Fruit fly (Drosophila melanogaster) whole organism, embryonic: Measurements from ENCODE around the gene gce.

Source experiments
- ATbp ChIP-seq: fragments of 200-800 bp; sonication (Bioruptor generic); optimal IDR thresholded peaks from 2 replicates; lab custom pipeline; 2017; ENCODE audit warnings: missing biosample characterization, mild to moderate bottlenecking, missing genetic modification characterization, missing genetic modification reagents
- Aef1 ChIP-seq: fragments of 200-800 bp; sonication (Bioruptor generic); IDR thresholded peaks from 3 replicates; pipeline ENCODE4 v1.3.6; 2022; ENCODE audit warnings: missing biosample characterization, missing genetic modification characterization
- B-H1 ChIP-seq: fragments of 200-800 bp; sonication (Bioruptor generic); IDR thresholded peaks from 3 replicates; pipeline ENCODE4 v1.3.6; 2022; ENCODE audit warnings: missing biosample characterization, missing genetic modification characterization
- Bteb2 ChIP-seq: fragments of 200-800 bp; sonication (Bioruptor generic); optimal IDR thresholded peaks from 2 replicates; lab custom pipeline; 2016; ENCODE audit warnings: missing biosample characterization, missing genetic modification characterization
- CG11247 ChIP-seq: fragments of 200-800 bp; sonication (Bioruptor generic); IDR thresholded peaks from 2 replicates; pipeline ENCODE4 v1.3.6; 2022; ENCODE audit warnings: missing biosample characterization, missing genetic modification characterization
- CG12744 ChIP-seq: fragments of 200-800 bp; sonication (Bioruptor generic); optimal IDR thresholded peaks from 2 replicates; lab custom pipeline; 2016; ENCODE audit warnings: missing biosample characterization, missing genetic modification characterization
- CG13775 ChIP-seq: fragments of 200-800 bp; sonication (Bioruptor generic); optimal IDR thresholded peaks from 3 replicates; lab custom pipeline; 2017; ENCODE audit warnings: missing biosample characterization, mild to moderate bottlenecking, missing genetic modification characterization
- CG1529 ChIP-seq: fragments of 200-800 bp; sonication (Bioruptor generic); optimal IDR thresholded peaks from 3 replicates; lab custom pipeline; 2018; ENCODE audit warnings: missing biosample characterization, missing genetic modification characterization
- CG15601 ChIP-seq: fragments of 200-800 bp; sonication (Bioruptor generic); optimal IDR thresholded peaks from 3 replicates; lab custom pipeline; 2019; ENCODE audit warnings: missing biosample characterization, mild to moderate bottlenecking, missing genetic modification characterization, moderate library complexity
- CG17912 ChIP-seq: fragments of 200-800 bp; sonication (Bioruptor generic); optimal IDR thresholded peaks from 2 replicates; lab custom pipeline; 2018; ENCODE audit warnings: missing biosample characterization, mild to moderate bottlenecking, missing genetic modification characterization
- CG30020 ChIP-seq: fragments of 200-800 bp; optimal IDR thresholded peaks from 2 replicates; lab custom pipeline; 2019; ENCODE audit warnings: missing biosample characterization, mild to moderate bottlenecking, missing genetic modification characterization, moderate library complexity
- CG34422 ChIP-seq: fragments of 200-800 bp; sonication (Bioruptor generic); IDR thresholded peaks from 3 replicates; pipeline ENCODE4 v1.3.6; 2022; ENCODE audit warnings: missing biosample characterization, missing genetic modification characterization
- CG3726 ChIP-seq: fragments of 200-800 bp; sonication (Bioruptor generic); IDR thresholded peaks from 3 replicates; pipeline ENCODE4, ENCODE4 v1.3.6; 2022; ENCODE audit warnings: missing biosample characterization, missing genetic modification characterization
- CG3838 ChIP-seq: fragments of 200-800 bp; sonication (Bioruptor generic); optimal IDR thresholded peaks from 3 replicates; lab custom pipeline; 2016; ENCODE audit warnings: missing biosample characterization, missing genetic modification characterization
- CG4820 ChIP-seq: fragments of 200-800 bp; sonication (Bioruptor generic); optimal IDR thresholded peaks from 3 replicates; lab custom pipeline; 2016; ENCODE audit warnings: missing biosample characterization, missing genetic modification characterization
- CG6765 ChIP-seq: fragments of 200-800 bp; sonication (Bioruptor generic); optimal IDR thresholded peaks from 3 replicates; lab custom pipeline; 2017; ENCODE audit warnings: missing biosample characterization, mild to moderate bottlenecking, missing genetic modification characterization
- CG6813 ChIP-seq: fragments of 200-800 bp; sonication (Bioruptor generic); optimal IDR thresholded peaks from 2 replicates; lab custom pipeline; 2017; ENCODE audit warnings: missing biosample characterization, missing genetic modification characterization, mild to moderate bottlenecking, moderate library complexity, missing genetic modification reagents
- CG9437 ChIP-seq: fragments of 200-800 bp; sonication (Bioruptor generic); optimal IDR thresholded peaks from 2 replicates; lab custom pipeline; 2018; ENCODE audit warnings: missing biosample characterization, mild to moderate bottlenecking, missing genetic modification characterization
- CG9817 ChIP-seq: fragments of 200-800 bp; sonication (Bioruptor generic); optimal IDR thresholded peaks from 2 replicates; lab custom pipeline; 2018; ENCODE audit warnings: missing biosample characterization, mild to moderate bottlenecking, missing genetic modification characterization, moderate library complexity
- Dfd ChIP-seq, 2 experiments: fragments of >200 bp; optimal IDR thresholded peaks; 2 replicates each; lab custom pipeline; 2017; ENCODE audit warnings: missing biosample characterization in 2 of 2, missing genetic modification characterization in 2 of 2
- Dp ChIP-seq: fragments of 200-800 bp; sonication (Bioruptor generic); optimal IDR thresholded peaks from 2 replicates; lab custom pipeline; 2018; ENCODE audit warnings: missing biosample characterization, mild to moderate bottlenecking, missing genetic modification characterization, moderate library complexity
- Fer1 ChIP-seq: fragments of 200-800 bp; sonication (Bioruptor generic); optimal IDR thresholded peaks from 2 replicates; lab custom pipeline; 2017; ENCODE audit warnings: missing biosample characterization, mild to moderate bottlenecking, missing genetic modification characterization
- Hmr ChIP-seq: fragments of 200-800 bp; sonication (Bioruptor generic); optimal IDR thresholded peaks from 3 replicates; lab custom pipeline; 2017; ENCODE audit warnings: mild to moderate bottlenecking, missing biosample characterization, missing genetic modification reagents, missing genetic modification characterization
- Lim3 ChIP-seq: fragments of 200-800 bp; sonication (Bioruptor generic); IDR thresholded peaks from 2 replicates; pipeline ENCODE4 v1.3.6; 2022; ENCODE audit warnings: missing biosample characterization, missing genetic modification characterization
- Mad ChIP-seq: fragments of 200-800 bp; sonication (Bioruptor generic); optimal IDR thresholded peaks from 2 replicates; lab custom pipeline; 2016; ENCODE audit warnings: missing biosample characterization, missing genetic modification characterization
- Mrtf ChIP-seq: fragments of 200-800 bp; sonication (Bioruptor generic); IDR thresholded peaks from 3 replicates; pipeline ENCODE4 v1.3.6; 2022; ENCODE audit warnings: missing biosample characterization, missing genetic modification characterization
- PHDP ChIP-seq: fragments of 200-800 bp; sonication (Bioruptor generic); optimal IDR thresholded peaks from 3 replicates; lab custom pipeline; 2018; ENCODE audit warnings: missing biosample characterization, mild to moderate bottlenecking, missing genetic modification characterization, moderate library complexity
- Rx ChIP-seq: fragments of 200-800 bp; sonication (Bioruptor generic); IDR thresholded peaks from 2 replicates; pipeline ENCODE4 v1.3.6; 2022; ENCODE audit warnings: missing biosample characterization, missing genetic modification characterization
- Sry-β ChIP-seq: fragments of 200-800 bp; sonication (Bioruptor generic); optimal IDR thresholded peaks from 2 replicates; lab custom pipeline; 2018; ENCODE audit warnings: missing biosample characterization, mild to moderate bottlenecking, missing genetic modification characterization, moderate library complexity
- ab ChIP-seq: fragments of 200-800 bp; sonication (Bioruptor generic); optimal IDR thresholded peaks from 2 replicates; lab custom pipeline; 2016; ENCODE audit warnings: missing biosample characterization, missing genetic modification characterization
- ase ChIP-seq: fragments of 200-800 bp; sonication (Bioruptor generic); IDR thresholded peaks from 3 replicates; pipeline ENCODE4 v1.3.6; 2022; ENCODE audit warnings: missing biosample characterization, missing genetic modification characterization
- ato ChIP-seq: fragments of 200-800 bp; sonication (Bioruptor generic); IDR thresholded peaks from 2 replicates; pipeline ENCODE4 v1.3.6; 2022; ENCODE audit warnings: missing biosample characterization, missing genetic modification characterization; ENCODE audit not compliant: partially characterized antibody
- btn ChIP-seq: fragments of 200-800 bp; sonication (Bioruptor generic); optimal IDR thresholded peaks from 2 replicates; lab custom pipeline; 2016; ENCODE audit warnings: missing biosample characterization, missing genetic modification characterization
- chn ChIP-seq: fragments of 200-800 bp; sonication (Bioruptor generic); optimal IDR thresholded peaks from 2 replicates; lab custom pipeline; 2016; ENCODE audit warnings: missing biosample characterization, missing genetic modification characterization
- crc ChIP-seq: fragments of 200-800 bp; sonication (Bioruptor generic); optimal IDR thresholded peaks from 2 replicates; lab custom pipeline; 2016; ENCODE audit warnings: missing biosample characterization, missing genetic modification characterization
- danr ChIP-seq: fragments of 200-800 bp; sonication (Bioruptor generic); IDR thresholded peaks from 2 replicates; pipeline ENCODE4 v1.3.6; 2022; ENCODE audit warnings: missing biosample characterization, missing genetic modification characterization
- dysf ChIP-seq: fragments of 200-800 bp; sonication (Bioruptor generic); IDR thresholded peaks from 3 replicates; pipeline ENCODE4 v1.3.6; 2022; ENCODE audit warnings: missing biosample characterization, missing genetic modification characterization
- ewg ChIP-seq: fragments of 200-800 bp; sonication (Bioruptor generic); optimal IDR thresholded peaks from 3 replicates; lab custom pipeline; 2017; ENCODE audit warnings: mild to moderate bottlenecking, missing biosample characterization, missing genetic modification reagents, missing genetic modification characterization
- gro ChIP-seq: fragments of 200-800 bp; sonication (Bioruptor generic); optimal IDR thresholded peaks from 2 replicates; lab custom pipeline; 2016; ENCODE audit warnings: missing biosample characterization, missing genetic modification characterization
- h ChIP-seq: fragments of >200 bp; optimal IDR thresholded peaks from 2 replicates; lab custom pipeline; 2017
- kni ChIP-seq: fragments of 200-800 bp; sonication (Bioruptor generic); optimal IDR thresholded peaks from 3 replicates; lab custom pipeline; 2017; ENCODE audit warnings: mild to moderate bottlenecking, missing biosample characterization, missing genetic modification reagents, missing genetic modification characterization
- lilli ChIP-seq: fragments of 200-800 bp; sonication (Bioruptor generic); optimal IDR thresholded peaks from 3 replicates; lab custom pipeline; 2016; ENCODE audit warnings: missing biosample characterization, missing genetic modification characterization
- lmd ChIP-seq: fragments of 200-800 bp; sonication (Bioruptor generic); IDR thresholded peaks from 2 replicates; pipeline ENCODE4 v1.3.6; 2022; ENCODE audit warnings: missing biosample characterization, missing genetic modification characterization
- pho ChIP-seq: fragments of 200-800 bp; sonication (Bioruptor generic); optimal IDR thresholded peaks from 2 replicates; lab custom pipeline; 2016; ENCODE audit warnings: missing biosample characterization, missing genetic modification characterization
- phol ChIP-seq: fragments of 200-800 bp; sonication (Bioruptor generic); optimal IDR thresholded peaks from 3 replicates; lab custom pipeline; 2018; ENCODE audit warnings: missing biosample characterization, mild to moderate bottlenecking, missing genetic modification characterization, moderate library complexity
- psq ChIP-seq: fragments of 200-800 bp; sonication (Bioruptor generic); optimal IDR thresholded peaks from 2 replicates; lab custom pipeline; 2017; ENCODE audit warnings: missing biosample characterization, missing genetic modification characterization
- twi ChIP-seq: fragments of 200-800 bp; optimal IDR thresholded peaks from 2 replicates; lab custom pipeline; 2019; ENCODE audit warnings: missing biosample characterization, mild to moderate bottlenecking, missing genetic modification characterization, moderate library complexity
- unc-4 ChIP-seq: fragments of 200-800 bp; sonication (Bioruptor generic); IDR thresholded peaks from 2 replicates; pipeline ENCODE4 v1.3.6; 2022; ENCODE audit warnings: missing biosample characterization, missing genetic modification characterization; ENCODE audit not compliant: partially characterized antibody
- wdn ChIP-seq: fragments of 200-800 bp; sonication (Bioruptor generic); IDR thresholded peaks from 2 replicates; pipeline ENCODE4 v1.3.6; 2022; ENCODE audit warnings: missing biosample characterization, missing genetic modification characterization
- zfh2 ChIP-seq: fragments of 200-800 bp; sonication (Bioruptor generic); optimal IDR thresholded peaks from 2 replicates; lab custom pipeline; 2016; ENCODE audit warnings: missing biosample characterization, missing genetic modification characterization

Gene gce

DNA sequence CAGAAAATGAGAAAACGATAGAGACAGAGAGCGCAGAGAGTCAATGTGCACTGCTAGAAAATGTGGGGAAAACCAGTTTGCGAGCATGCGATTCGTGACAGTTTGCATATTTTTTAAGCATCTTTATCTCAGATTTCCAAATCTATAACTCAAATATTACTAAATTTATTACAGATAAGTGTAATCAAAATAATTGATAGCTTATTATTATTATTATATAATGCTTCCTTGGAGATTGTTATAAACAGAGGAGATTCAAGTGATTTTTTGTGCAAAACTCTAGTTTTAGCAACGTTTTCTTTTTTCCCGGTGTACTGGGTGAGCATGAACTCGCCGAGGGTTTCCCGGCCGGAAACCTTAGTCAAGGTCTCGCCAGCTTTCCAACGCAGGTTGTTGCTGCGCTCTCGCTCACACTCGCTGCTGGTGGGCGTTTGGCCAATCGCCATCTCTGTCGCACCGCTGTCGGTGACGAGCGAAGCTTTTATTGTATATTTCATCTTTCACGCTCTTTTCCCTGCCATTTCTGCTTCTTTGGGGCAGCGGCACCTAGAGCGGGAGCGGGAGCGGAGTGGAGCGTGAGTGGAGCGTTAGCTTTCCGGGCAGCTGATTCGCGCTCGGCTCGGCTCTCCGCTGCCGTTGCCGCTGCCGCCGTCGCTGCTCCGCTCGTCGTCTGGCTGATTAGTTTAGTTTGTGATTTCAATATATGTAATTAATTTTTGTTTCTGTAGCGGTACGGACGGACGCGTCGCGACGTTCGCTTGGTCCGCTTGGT lies 918 bp downstream of the gce start (continued):
- TF ChIP-seq Sry-β (GFP tag; lab: Kevin White, UChicago) (peak; percentile 49), dysf (GFP tag; lab: Robert Waterston, UW) (peak; percentile 99), Lim3 (GFP tag; lab: Robert Waterston, UW) (peak; percentile 92), Dp (GFP tag; lab: Kevin White, UChicago) (peak; percentile 26), gro (GFP tag; lab: Kevin White, UChicago) (peak; percentile 12), CG13775 (GFP tag; lab: Kevin White, UChicago) (peak; percentile 97), Dfd (GFP tag; optimal IDR thresholded peaks at IDR 0.05; lab: Kevin White, UChicago) (peak in 1 of 2 experiments; percentile 43), Mad (GFP tag; lab: Kevin White, UChicago) (peak; percentile 75), Fer1 (GFP tag; lab: Kevin White, UChicago) (peak; percentile 99), pho (GFP tag; lab: Kevin White, UChicago) (peak; percentile 80), lmd (peak; percentile 99), CG15601 (tag; lab: Kevin White, UChicago) (peak; percentile 97), Bteb2 (GFP tag; lab: Kevin White, UChicago) (peak; percentile 83), Mrtf (GFP tag; lab: Robert Waterston, UW) (peak; percentile 93), zfh2 (GFP tag; lab: Kevin White, UChicago) (peak; percentile 86), ewg (GFP tag; lab: Kevin White, UChicago) (peak; percentile 95), crc (GFP tag; lab: Kevin White, UChicago) (peak; percentile 57), CG6813 (GFP tag; lab: Kevin White, UChicago) (peak; percentile 96), btn (GFP tag; lab: Kevin White, UChicago) (no peak), ab (GFP tag; lab: Kevin White, UChicago) (peak; percentile 64), CG12744 (GFP tag; lab: Kevin White, UChicago) (peak; percentile 50), CG17912 (GFP tag; lab: Kevin White, UChicago) (peak; percentile 23), CG9437 (GFP tag; lab: Kevin White, UChicago) (peak; percentile 95), unc-4 (GFP tag; lab: Robert Waterston, UW) (0 out of 2 replicates have a peak, but pooled peaks have one; percentile 24), CG3838 (peak; percentile 62), CG30020 (peak; percentile 84), PHDP (tag; lab: Kevin White, UChicago) (peak; percentile 98), psq (GFP tag; lab: Kevin White, UChicago) (peak; percentile 82), twi (peak; percentile 93), CG4820 (GFP tag; lab: Kevin White, UChicago) (peak; percentile 95), ATbp (GFP tag; lab: Kevin White, UChicago) (peak; percentile 97), CG1529 (GFP tag; lab: Kevin White, UChicago) (peak; percentile 96), ato (GFP tag; lab: Robert Waterston, UW) (no peak), Aef1 (GFP tag; lab: Robert Waterston, UW) (peak; percentile 97), CG34422 (GFP tag; lab: Robert Waterston, UW) (peak; percentile 97), CG6765 (peak; percentile 96), phol (peak; percentile 98), chn (GFP tag; lab: Kevin White, UChicago) (peak; percentile 76), Hmr (peak; percentile 99), lilli (GFP tag; lab: Kevin White, UChicago) (peak; percentile 92), Rx (peak; percentile 95), B-H1 (GFP tag; lab: Robert Waterston, UW) (peak; percentile 95), CG11247 (peak; percentile 94), ase (peak; percentile 95), CG3726 (GFP tag; lab: Robert Waterston, UW) (peak; percentile 95), danr (peak; percentile 96), kni (GFP tag; lab: Kevin White, UChicago) (peak; percentile 90), h (lab: Kevin White, UChicago) (no peak), wdn (GFP tag; lab: Robert Waterston, UW) (peak; percentile 93), CG9817 (tag; lab: Kevin White, UChicago) (peak; percentile 97)
